Worm (Caenorhabditis elegans): ENCODE measurements around the gene mrck-1.

mrck-1 gene

DNA sequence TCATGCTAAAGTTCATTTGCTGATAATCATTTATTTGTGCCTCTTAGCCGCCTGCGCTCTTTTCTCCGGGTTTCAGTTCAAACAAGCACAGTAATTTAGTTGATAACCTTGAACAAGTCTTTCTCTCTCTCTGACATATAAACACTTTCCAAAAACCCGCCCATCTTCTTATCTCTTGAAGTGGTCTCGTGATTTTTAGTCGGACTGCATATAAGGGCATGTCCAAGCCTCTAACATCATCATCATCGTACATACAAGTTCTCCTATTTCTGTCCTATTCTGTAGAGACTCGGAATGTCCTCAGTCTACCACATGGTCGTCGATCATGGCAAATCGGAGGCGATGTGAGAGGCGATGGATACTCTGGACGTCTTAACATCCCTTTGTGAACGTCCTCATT lies 9.1 kb upstream of the mrck-1 start, which contains the start of gene F31F7.1 (continued):
- TF ChIP-seq mel-28 (tag; optimal IDR thresholded peaks at IDR 0.05; ENCODE audit: borderline replicate concordance) (no peak), hlh-12 (tag; optimal IDR thresholded peaks at IDR 0.05) (no peak), die-1 (tag; optimal IDR thresholded peaks at IDR 0.05) (no peak), attf-5 (GFP tag; optimal IDR thresholded peaks at IDR 0.05) (no peak), ZK185.1 (tag; optimal IDR thresholded peaks at IDR 0.05; ENCODE audit: poor library complexity, severe bottlenecking) (peak; percentile 36), nhr-90 (tag; optimal IDR thresholded peaks at IDR 0.05) (no peak), lin-54 (GFP tag; optimal IDR thresholded peaks at IDR 0.05) (no peak), Y53G8AR.9 (GFP tag; conservative IDR thresholded peaks at IDR 0.05) (no peak), ztf-26 (tag; optimal IDR thresholded peaks at IDR 0.05) (peak; percentile 19), attf-6 (GFP tag; IDR thresholded peaks at IDR 0.05) (no peak), T07F8.4 (tag; optimal IDR thresholded peaks at IDR 0.05) (no peak), snpc-1.3 (tag; optimal IDR thresholded peaks at IDR 0.05; ENCODE audit: insufficient read depth) (no peak), B0019.2 (GFP tag; conservative IDR thresholded peaks at IDR 0.05) (no peak), madf-8 (GFP tag; conservative IDR thresholded peaks at IDR 0.05) (no peak), F23B12.7 (tag; optimal IDR thresholded peaks at IDR 0.05; ENCODE audit: insufficient read depth) (no peak), ccch-3 (GFP tag; optimal IDR thresholded peaks at IDR 0.05) (no peak), mcd-1 (GFP tag; IDR thresholded peaks at IDR 0.05) (no peak), Y67H2A.10 (GFP tag; conservative IDR thresholded peaks at IDR 0.05) (no peak), akir-1 (GFP tag; optimal IDR thresholded peaks at IDR 0.05) (no peak), cebp-2 (GFP tag; IDR thresholded peaks at IDR 0.05) (no peak), F52B5.7 (tag; optimal IDR thresholded peaks at IDR 0.05) (no peak), F33H1.4 (GFP tag; IDR thresholded peaks at IDR 0.05) (no peak), ceh-27 (GFP tag; optimal IDR thresholded peaks at IDR 0.05) (no peak), nfya-1 (tag; optimal IDR thresholded peaks at IDR 0.05; ENCODE audit: borderline replicate concordance, insufficient read depth) (no peak), lin-35 (GFP tag; optimal IDR thresholded peaks at IDR 0.05) (no peak), F57C9.4 (tag; optimal IDR thresholded peaks at IDR 0.05) (no peak), hlh-26 (GFP tag; conservative IDR thresholded peaks at IDR 0.05) (no peak), snpc-3.4 (tag; optimal IDR thresholded peaks at IDR 0.05) (no peak), nfya-2 (GFP tag; IDR thresholded peaks at IDR 0.05) (no peak), chd-7 (tag; optimal IDR thresholded peaks at IDR 0.05) (no peak), efl-1 (GFP tag; optimal IDR thresholded peaks at IDR 0.05) (no peak), zfh-2 (GFP tag; conservative IDR thresholded peaks at IDR 0.05) (no peak), ceh-58 (GFP tag; IDR thresholded peaks at IDR 0.05) (no peak), sptf-2 (GFP tag; optimal IDR thresholded peaks at IDR 0.05) (no peak), K11D2.4 (GFP tag; IDR thresholded peaks at IDR 0.05) (no peak), nfyb-1 (GFP tag; IDR thresholded peaks at IDR 0.05) (no peak), nhr-120 (GFP tag; IDR thresholded peaks at IDR 0.05) (no peak), F37B4.10 (GFP tag; IDR thresholded peaks at IDR 0.05) (no peak), madf-10 (tag; optimal IDR thresholded peaks at IDR 0.05) (peak; percentile 49), ets-4 (GFP tag; optimal IDR thresholded peaks at IDR 0.05) (peak; percentile 17), lir-1 (GFP tag; conservative IDR thresholded peaks at IDR 0.05) (no peak), egrh-3 (GFP tag; IDR thresholded peaks at IDR 0.05) (no peak), lin-26 (GFP tag; IDR thresholded peaks at IDR 0.05) (no peak), T26A5.8 (tag; optimal IDR thresholded peaks at IDR 0.05) (no peak), dox-1 (GFP tag; IDR thresholded peaks at IDR 0.05) (peak; percentile 56), fkh-3 (tag; optimal IDR thresholded peaks at IDR 0.05) (no peak), F39B2.1 (GFP tag; IDR thresholded peaks at IDR 0.05) (no peak), F57A8.1 (GFP tag; optimal IDR thresholded peaks at IDR 0.05) (no peak), B0261.1 (tag; optimal IDR thresholded peaks at IDR 0.05) (no peak), aptf-3 (GFP tag; IDR thresholded peaks at IDR 0.05) (no peak)
